Fruit fly (Drosophila melanogaster): ENCODE data around the gene TTLL15.

The TTLL15 gene

dm6 chr3R:10815032-10815431 lies at the start of gene TTLL15, which contains the start of gene CG14693:
Gene TTLL15 (plus strand): TSS chr3R:10815288.
Gene CG14693 (minus strand): TSS chr3R:10815047.
- peak; percentile 48 for TF ChIP-seq Myc (optimal IDR thresholded peaks at IDR 0.05)
- no peak for TF ChIP-seq CrebA (GFP tag; optimal IDR thresholded peaks at IDR 0.05; ENCODE audit: borderline replicate concordance)
- no peak for TF ChIP-seq tai (GFP tag; optimal IDR thresholded peaks at IDR 0.05)
- TF ChIP-seq Hr83 (GFP tag; optimal IDR thresholded peaks at IDR 0.05; ENCODE audit: poor library complexity, severe bottlenecking) = no peak
- TF ChIP-seq woc (GFP tag; optimal IDR thresholded peaks at IDR 0.05) = no peak

dm6 chr3R:10767526-10767925 lies 47.6 kb upstream of the TTLL15 start, which contains the start of gene TfIIFbeta:
Gene TfIIFbeta (minus strand): TSS chr3R:10767804.
- TF ChIP-seq jim (GFP tag; optimal IDR thresholded peaks at IDR 0.05) (no peak), sage (GFP tag; optimal IDR thresholded peaks at IDR 0.05) (peak; percentile 18), h (GFP tag; optimal IDR thresholded peaks at IDR 0.05) (no peak)

DNA sequence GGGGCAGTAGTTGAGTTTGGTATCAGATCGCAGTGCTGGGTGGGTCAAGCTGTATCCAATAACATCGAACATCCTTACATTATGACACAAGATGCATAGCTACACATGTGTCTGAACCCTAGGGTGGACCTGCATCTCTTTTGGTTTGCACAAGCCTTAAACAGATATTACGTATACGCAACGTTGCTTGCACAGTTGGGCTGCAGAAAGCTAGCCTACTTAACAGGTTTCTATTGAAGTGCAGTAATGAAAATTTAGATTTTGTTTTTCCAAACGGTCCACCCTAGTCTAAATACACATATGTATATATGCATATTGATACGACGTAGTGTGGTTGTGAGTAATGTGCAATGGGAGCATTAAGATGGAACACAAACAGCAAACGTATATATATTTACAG lies 39.8 kb upstream of the TTLL15 start:
- TF ChIP-seq h (GFP tag; optimal IDR thresholded peaks at IDR 0.05) (peak; percentile 15), CG32264 (GFP tag; optimal IDR thresholded peaks at IDR 0.05) (no peak)

dm6 chr3R:10776047-10776659 lies 38.9 kb upstream of the TTLL15 start:
- TF ChIP-seq CG9705 (GFP tag; optimal IDR thresholded peaks at IDR 0.05) (no peak), Dfd (GFP tag; optimal IDR thresholded peaks at IDR 0.05) (no peak), CG32264 (GFP tag; optimal IDR thresholded peaks at IDR 0.05) (no peak), dl (GFP tag; optimal IDR thresholded peaks at IDR 0.05; ENCODE audit: insufficient read depth in 1 of 2, partially characterized antibody in 2 of 2) (no peak), sage (GFP tag; optimal IDR thresholded peaks at IDR 0.05) (no peak)

- no peak for TF ChIP-seq fru (GFP tag; optimal IDR thresholded peaks at IDR 0.05)
- no peak for TF ChIP-seq dsf (GFP tag; optimal IDR thresholded peaks at IDR 0.05; ENCODE audit: borderline replicate concordance)
- no peak for TF ChIP-seq pan (optimal IDR thresholded peaks at IDR 0.05)
- TF ChIP-seq foxo (GFP tag; optimal IDR thresholded peaks at IDR 0.05) = no peak
- TF ChIP-seq N (GFP tag; optimal IDR thresholded peaks at IDR 0.05) = no peak
- TF ChIP-seq dl (GFP tag; optimal IDR thresholded peaks at IDR 0.05; ENCODE audit: insufficient read depth in 1 of 2, partially characterized antibody in 2 of 2) = no peak
These were observed 37.8 kb upstream of the TTLL15 start, which contains the start of the genes CG45076, CG45078 and fau for dm6 chr3R:10777274-10777673. Gene CG45076 (minus strand): TSS chr3R:10777374. Gene CG45078 (minus strand): TSS chr3R:10777374. Gene fau (minus strand): TSS chr3R:10777374.

DNA sequence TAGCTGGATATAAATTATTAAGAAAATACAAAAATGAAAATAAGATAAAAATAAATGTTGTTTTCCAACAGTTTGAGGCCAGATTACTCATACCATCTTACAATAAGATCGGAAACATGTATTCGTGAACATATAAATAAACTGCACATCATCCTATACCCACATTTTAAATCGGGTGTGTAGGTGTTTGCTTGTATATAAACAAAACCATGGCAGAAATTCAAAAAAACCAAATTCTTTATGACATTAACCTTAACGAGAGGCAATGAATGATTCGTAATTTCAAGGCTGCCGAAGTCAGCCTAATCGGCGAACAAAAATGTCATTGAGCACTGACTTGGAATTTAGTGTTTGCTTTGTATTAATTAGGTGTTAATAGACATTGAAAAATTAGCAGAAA lies 36.9 kb upstream of the TTLL15 start:
- no peak for TF ChIP-seq HLH106 (tag; optimal IDR thresholded peaks at IDR 0.05)
- TF ChIP-seq CG9705 (GFP tag; optimal IDR thresholded peaks at IDR 0.05) = no peak
- no peak for TF ChIP-seq GATAd (GFP tag; optimal IDR thresholded peaks at IDR 0.05)
- no peak for TF ChIP-seq Dfd (GFP tag; optimal IDR thresholded peaks at IDR 0.05)
- no peak for TF ChIP-seq sage (GFP tag; optimal IDR thresholded peaks at IDR 0.05)
- no peak for TF ChIP-seq sv (GFP tag; optimal IDR thresholded peaks at IDR 0.05)
- TF ChIP-seq Dif (GFP tag; optimal IDR thresholded peaks at IDR 0.05; ENCODE audit: partially characterized antibody) = no peak
- TF ChIP-seq Rel (GFP tag; optimal IDR thresholded peaks at IDR 0.05) = no peak
- no peak for TF ChIP-seq Rel (tag; optimal IDR thresholded peaks at IDR 0.05)
- no peak for TF ChIP-seq rgr (GFP tag; optimal IDR thresholded peaks at IDR 0.05)
- TF ChIP-seq pan (optimal IDR thresholded peaks at IDR 0.05) = no peak
- no peak for TF ChIP-seq CG32264 (GFP tag; optimal IDR thresholded peaks at IDR 0.05)
- no peak for TF ChIP-seq Hnf4 (GFP tag; optimal IDR thresholded peaks at IDR 0.05)

- TF ChIP-seq jim (GFP tag; optimal IDR thresholded peaks at IDR 0.05) = no peak
- TF ChIP-seq Jra (GFP tag; optimal IDR thresholded peaks at IDR 0.05) = no peak
- TF ChIP-seq CrebA (GFP tag; optimal IDR thresholded peaks at IDR 0.05; ENCODE audit: borderline replicate concordance) = no peak
- no peak for TF ChIP-seq Sp1 (GFP tag; optimal IDR thresholded peaks at IDR 0.05)
- no peak for TF ChIP-seq Dfd (GFP tag; optimal IDR thresholded peaks at IDR 0.05)
- no peak for TF ChIP-seq N (GFP tag; optimal IDR thresholded peaks at IDR 0.05)
- TF ChIP-seq lola (GFP tag; optimal IDR thresholded peaks at IDR 0.05) = no peak
- no peak for TF ChIP-seq tai (GFP tag; optimal IDR thresholded peaks at IDR 0.05)
These were observed 35.8 kb upstream of the TTLL15 start, which contains the start of gene Desi for dm6 chr3R:10779269-10779668. Gene Desi (plus strand): TSS chr3R:10779569.
